Fruit fly (Drosophila melanogaster): ENCODE results near the gene CG9265.

Gene CG9265

DNA sequence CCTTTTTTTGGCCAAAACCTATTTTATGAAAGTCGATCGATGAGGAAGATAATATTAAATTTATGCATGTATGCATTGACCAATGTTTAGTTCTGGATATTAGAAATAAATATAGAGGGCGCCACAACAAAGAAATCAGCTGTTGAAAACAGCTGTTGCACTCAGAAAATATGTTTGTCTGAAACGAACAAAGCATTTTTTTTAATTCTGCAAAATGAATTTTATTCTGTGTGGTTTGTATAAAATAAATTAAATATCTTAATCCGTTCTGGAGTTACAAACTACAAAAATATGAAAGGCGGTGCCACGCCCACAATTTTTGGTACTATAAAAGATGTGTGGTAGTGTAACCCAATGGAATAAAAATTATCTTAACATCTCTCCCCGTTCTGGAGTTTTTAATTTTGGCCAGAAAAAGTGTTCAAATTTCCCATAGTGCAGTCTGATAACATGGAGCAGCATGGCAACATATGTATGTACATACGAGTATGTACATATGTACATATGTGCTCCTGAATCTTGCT lies 37.5 kb upstream of the CG9265 start (continued):
- TF ChIP-seq CG2120 (GFP tag; optimal IDR thresholded peaks at IDR 0.05) (peak; percentile 26), az2 (GFP tag; optimal IDR thresholded peaks at IDR 0.05) (peak; percentile 71), Pdp1 (GFP tag; optimal IDR thresholded peaks at IDR 0.05) (peak; percentile 31 to 40), Doc3 (GFP tag; IDR thresholded peaks at IDR 0.05; ENCODE audit: partially characterized antibody) (no peak), CG2116 (GFP tag; optimal IDR thresholded peaks at IDR 0.05) (peak; percentile 28), trh (GFP tag; optimal IDR thresholded peaks at IDR 0.05) (peak; percentile 19), kay (GFP tag; optimal IDR thresholded peaks at IDR 0.05) (no peak), unpg (GFP tag; optimal IDR thresholded peaks at IDR 0.05) (peak; percentile 73), CG12391 (tag; optimal IDR thresholded peaks at IDR 0.05) (peak; percentile 64), CG10565 (GFP tag; optimal IDR thresholded peaks at IDR 0.05) (no peak), vvl (GFP tag; IDR thresholded peaks at IDR 0.05) (peak; percentile 76), pros (GFP tag; optimal IDR thresholded peaks at IDR 0.05) (no peak), CG10366 (GFP tag; IDR thresholded peaks at IDR 0.05) (peak; percentile 50; the same call in 1 of the 2 replicates), kni (GFP tag; optimal IDR thresholded peaks at IDR 0.05) (no peak), Dp (GFP tag; optimal IDR thresholded peaks at IDR 0.05) (no peak), CG33557 (GFP tag; optimal IDR thresholded peaks at IDR 0.05) (peak; percentile 56), CG6654 (GFP tag; optimal IDR thresholded peaks at IDR 0.05) (no peak), Doc2 (GFP tag; IDR thresholded peaks at IDR 0.05) (no peak), CG14014 (GFP tag; IDR thresholded peaks at IDR 0.05) (peak; percentile 5; the same call in 1 of the 2 replicates), Max (GFP tag; optimal IDR thresholded peaks at IDR 0.05) (peak; percentile 81), Fer3 (tag; optimal IDR thresholded peaks at IDR 0.05) (peak; percentile 20), lbe (GFP tag; optimal IDR thresholded peaks at IDR 0.05) (no peak), Gug (GFP tag; IDR thresholded peaks at IDR 0.05) (no peak), insv (GFP tag; optimal IDR thresholded peaks at IDR 0.05) (peak in 1 of 2 experiments; percentile 12), CG15514 (GFP tag; optimal IDR thresholded peaks at IDR 0.05) (peak; percentile 37), ems (GFP tag; optimal IDR thresholded peaks at IDR 0.05) (peak; percentile 44), HLH3B (GFP tag; IDR thresholded peaks at IDR 0.05) (0 out of 2 replicates have a peak, but pooled peaks have one; percentile 44), CG43689 (GFP tag; IDR thresholded peaks at IDR 0.05) (no peak), grn (GFP tag; optimal IDR thresholded peaks at IDR 0.05) (peak; percentile 27), dati (GFP tag; IDR thresholded peaks at IDR 0.05) (no peak), Hr3 (GFP tag; optimal IDR thresholded peaks at IDR 0.05) (peak; percentile 56), rib (GFP tag; IDR thresholded peaks at IDR 0.05) (no peak), dm (GFP tag; optimal IDR thresholded peaks at IDR 0.05) (peak; percentile 25), Kr (GFP tag; optimal IDR thresholded peaks at IDR 0.05) (no peak), CG4820 (GFP tag; optimal IDR thresholded peaks at IDR 0.05) (peak; percentile 76), CG12744 (GFP tag; optimal IDR thresholded peaks at IDR 0.05) (no peak), amos (GFP tag; IDR thresholded peaks at IDR 0.05; ENCODE audit: partially characterized antibody) (no peak), CG13424 (tag; optimal IDR thresholded peaks at IDR 0.05) (peak; percentile 67), CG7372 (GFP tag; IDR thresholded peaks at IDR 0.05) (no peak), CG11093 (GFP tag; IDR thresholded peaks at IDR 0.05) (no peak), CG4404 (GFP tag; IDR thresholded peaks at IDR 0.05) (no peak; the same call in 1 of the 2 replicates), esg (GFP tag; conservative IDR thresholded peaks at IDR 0.05) (peak; percentile 58; the same call in 1 of the 2 replicates), Bgb (GFP tag; IDR thresholded peaks at IDR 0.05; ENCODE audit: partially characterized antibody) (no peak), Taf1 (GFP tag; IDR thresholded peaks at IDR 0.05) (no peak), fu2 (GFP tag; optimal IDR thresholded peaks at IDR 0.05) (no peak), Ssrp (tag; optimal IDR thresholded peaks at IDR 0.05) (peak; percentile 78), pnt (GFP tag; optimal IDR thresholded peaks at IDR 0.05) (peak; percentile 37), mirr (GFP tag; optimal IDR thresholded peaks at IDR 0.05) (no peak), Poxn (GFP tag; IDR thresholded peaks at IDR 0.05) (no peak), CG1602 (GFP tag; optimal IDR thresholded peaks at IDR 0.05) (peak; percentile 33), CG11696 (GFP tag; IDR thresholded peaks at IDR 0.05) (no peak)

Measured in whole organism, embryonic.